Worm (Caenorhabditis elegans) whole organism, young adult: ENCODE measurements around the gene K07E3.4.

ENCODE experiments used
- B0019.2 ChIP-seq: fragments of 200-800 bp; sonication (Bioruptor generic); conservative IDR thresholded peaks from 2 replicates; pipeline ENCODE4 v1.3.6; 2022; ENCODE audit warnings: missing genetic modification reagents, missing genetic modification characterization, missing compliant biosample characterization
- C17E4.6 ChIP-seq: fragments of 200-800 bp; sonication (Bioruptor generic); IDR thresholded peaks from 2 replicates; pipeline ENCODE4 v1.3.6; 2022; ENCODE audit warnings: missing genetic modification reagents, missing genetic modification characterization, missing compliant biosample characterization
- D2030.7 ChIP-seq: fragments of 200-800 bp; sonication (Bioruptor generic); IDR thresholded peaks from 2 replicates; pipeline ENCODE4 v1.3.6; 2022; ENCODE audit warnings: missing genetic modification reagents, missing genetic modification characterization, missing compliant biosample characterization
- F33H1.4 ChIP-seq: fragments of 200-800 bp; sonication (Bioruptor generic); IDR thresholded peaks from 2 replicates; pipeline ENCODE4 v1.3.6; 2022; ENCODE audit warnings: missing genetic modification reagents, missing genetic modification characterization, missing compliant biosample characterization
- F39B2.1 ChIP-seq: fragments of 200-800 bp; sonication (Bioruptor generic); IDR thresholded peaks from 2 replicates; pipeline ENCODE4 v1.3.6; 2022; ENCODE audit warnings: missing genetic modification reagents, missing genetic modification characterization, missing compliant biosample characterization
- F49E8.2 ChIP-seq: sonication (generic microtip); optimal IDR thresholded peaks from 3 replicates; lab custom pipeline; 2017; ENCODE audit warnings: missing genetic modification characterization, mild to moderate bottlenecking, missing compliant biosample characterization, antibody characterized with exemption, moderate library complexity; ENCODE audit not compliant: insufficient read depth
- F52B5.7 ChIP-seq: sonication (generic microtip); optimal IDR thresholded peaks from 2 replicates; lab custom pipeline; 2016; ENCODE audit warnings: mild to moderate bottlenecking, missing genetic modification characterization, missing compliant biosample characterization
- T26A5.8 ChIP-seq: sonication (generic microtip); optimal IDR thresholded peaks from 2 replicates; lab custom pipeline; 2016; ENCODE audit warnings: missing genetic modification characterization, missing compliant biosample characterization
- Y79H2A.3 ChIP-seq: fragments of 200-800 bp; sonication (Bioruptor generic); conservative IDR thresholded peaks from 2 replicates; pipeline ENCODE4 v1.3.6; 2022; ENCODE audit warnings: missing genetic modification reagents, missing genetic modification characterization, missing compliant biosample characterization
- aptf-3 ChIP-seq: fragments of 200-800 bp; sonication (Bioruptor generic); IDR thresholded peaks from 2 replicates; pipeline ENCODE4 v1.3.6; 2022; ENCODE audit warnings: missing genetic modification characterization, missing compliant biosample characterization
- ccch-3 ChIP-seq: fragments of 200-800 bp; sonication (Bioruptor generic); optimal IDR thresholded peaks from 2 replicates; lab custom pipeline; 2018; ENCODE audit warnings: mild to moderate bottlenecking, missing genetic modification characterization, missing compliant biosample characterization
- cebp-2 ChIP-seq: fragments of 200-800 bp; sonication (Bioruptor generic); IDR thresholded peaks from 2 replicates; pipeline ENCODE4 v1.3.6; 2022; ENCODE audit warnings: missing genetic modification characterization, missing compliant biosample characterization
- ceh-58 ChIP-seq: fragments of 200-800 bp; sonication (Bioruptor generic); IDR thresholded peaks from 2 replicates; pipeline ENCODE4 v1.3.6; 2022; ENCODE audit warnings: missing genetic modification characterization, missing compliant biosample characterization
- chd-7 ChIP-seq: sonication (generic microtip); optimal IDR thresholded peaks from 2 replicates; lab custom pipeline; 2016; ENCODE audit warnings: mild to moderate bottlenecking, missing genetic modification characterization, moderate library complexity, missing compliant biosample characterization
- die-1 ChIP-seq: sonication (generic microtip); optimal IDR thresholded peaks from 2 replicates; lab custom pipeline; 2016; ENCODE audit warnings: missing genotype, mild to moderate bottlenecking, missing genetic modification characterization, missing compliant biosample characterization
- dox-1 ChIP-seq: fragments of 200-800 bp; sonication (Bioruptor generic); IDR thresholded peaks from 2 replicates; pipeline ENCODE4 v1.3.6; 2022; ENCODE audit warnings: missing genetic modification reagents, missing genetic modification characterization, missing compliant biosample characterization
- him-1 ChIP-seq: sonication (generic microtip); optimal IDR thresholded peaks from 2 replicates; lab custom pipeline; 2016; ENCODE audit warnings: missing genotype, missing genetic modification reagents, missing genetic modification characterization, missing compliant biosample characterization
- hlh-12 ChIP-seq: sonication (generic microtip); optimal IDR thresholded peaks from 2 replicates; lab custom pipeline; 2016; ENCODE audit warnings: missing genetic modification characterization, missing compliant biosample characterization
- hrde-1 ChIP-seq: sonication (generic microtip); optimal IDR thresholded peaks from 2 replicates; lab custom pipeline; 2016; ENCODE audit warnings: missing genetic modification characterization, mild to moderate bottlenecking, missing compliant biosample characterization, moderate library complexity, missing genotype, missing genetic modification reagents, borderline replicate concordance
- lin-35 ChIP-seq, 3 experiments: fragments of 150-350 bp in 2 of 3; sonication (generic microtip) in 1 of 3; optimal IDR thresholded peaks; 2 replicates each; lab custom pipeline; 2014 to 2018; ENCODE audit warnings: missing biosample characterization in 3 of 3, missing genetic modification characterization in 3 of 3, missing genetic modification reagents in 3 of 3
- lir-1 ChIP-seq: fragments of 200-800 bp; sonication (Bioruptor generic); conservative IDR thresholded peaks from 2 replicates; pipeline ENCODE4 v1.3.6; 2022; ENCODE audit warnings: missing genetic modification reagents, missing genetic modification characterization, missing compliant biosample characterization
- lsy-27 ChIP-seq: sonication (generic microtip); optimal IDR thresholded peaks from 2 replicates; lab custom pipeline; 2017; ENCODE audit warnings: missing genetic modification characterization, mild to moderate bottlenecking, missing compliant biosample characterization, antibody characterized with exemption, missing genotype, borderline replicate concordance; ENCODE audit not compliant: insufficient read depth
- nfya-1 ChIP-seq: sonication (generic microtip); optimal IDR thresholded peaks from 2 replicates; lab custom pipeline; 2017; ENCODE audit warnings: antibody characterized with exemption, missing compliant biosample characterization, missing genetic modification characterization, borderline replicate concordance; ENCODE audit not compliant: insufficient read depth
- nfya-2 ChIP-seq: fragments of 200-800 bp; sonication (Bioruptor generic); IDR thresholded peaks from 2 replicates; pipeline ENCODE4 v1.3.6; 2022; ENCODE audit warnings: missing genetic modification reagents, missing genetic modification characterization, missing compliant biosample characterization
- nhr-179 ChIP-seq: sonication (generic microtip); optimal IDR thresholded peaks from 2 replicates; lab custom pipeline; 2016; ENCODE audit warnings: mild to moderate bottlenecking, missing genetic modification characterization, missing compliant biosample characterization
- rec-8 ChIP-seq, 2 experiments: sonication (generic microtip); optimal IDR thresholded peaks; 2 replicates each; lab custom pipeline; 2016; ENCODE audit warnings: mild to moderate bottlenecking in 2 of 2, missing genetic modification characterization in 2 of 2, missing genetic modification reagents in 2 of 2, missing genotype in 2 of 2, missing biosample characterization in 1 of 2, missing compliant biosample characterization in 1 of 2, moderate library complexity in 1 of 2
- sea-2 ChIP-seq: fragments of 200-800 bp; sonication (Bioruptor generic); IDR thresholded peaks from 2 replicates; pipeline ENCODE4 v1.3.6; 2022; ENCODE audit warnings: missing genetic modification characterization, missing compliant biosample characterization
- sptf-2 ChIP-seq: fragments of 200-800 bp; sonication (Bioruptor generic); optimal IDR thresholded peaks from 2 replicates; lab custom pipeline; 2018; ENCODE audit warnings: mild to moderate bottlenecking, missing genetic modification characterization, missing compliant biosample characterization
- tlf-1 ChIP-seq: fragments of 200-800 bp; sonication (Bioruptor generic); optimal IDR thresholded peaks from 2 replicates; lab custom pipeline; 2018; ENCODE audit warnings: mild to moderate bottlenecking, missing genetic modification characterization, missing compliant biosample characterization
- zim-3 ChIP-seq: sonication (generic microtip); optimal IDR thresholded peaks from 2 replicates; lab custom pipeline; 2017; ENCODE audit warnings: mild to moderate bottlenecking, missing genetic modification characterization, moderate library complexity, missing compliant biosample characterization
- ztf-25 ChIP-seq: fragments of 200-800 bp; sonication (Bioruptor generic); IDR thresholded peaks from 2 replicates; pipeline ENCODE4 v1.3.6; 2022; ENCODE audit warnings: missing genetic modification reagents, missing genetic modification characterization, missing compliant biosample characterization
- ztf-6 ChIP-seq: fragments of 200-800 bp; sonication (Bioruptor generic); IDR thresholded peaks from 2 replicates; pipeline ENCODE4 v1.3.6; 2022; ENCODE audit warnings: missing genetic modification reagents, missing genetic modification characterization, missing compliant biosample characterization

K07E3.4 gene

DNA sequence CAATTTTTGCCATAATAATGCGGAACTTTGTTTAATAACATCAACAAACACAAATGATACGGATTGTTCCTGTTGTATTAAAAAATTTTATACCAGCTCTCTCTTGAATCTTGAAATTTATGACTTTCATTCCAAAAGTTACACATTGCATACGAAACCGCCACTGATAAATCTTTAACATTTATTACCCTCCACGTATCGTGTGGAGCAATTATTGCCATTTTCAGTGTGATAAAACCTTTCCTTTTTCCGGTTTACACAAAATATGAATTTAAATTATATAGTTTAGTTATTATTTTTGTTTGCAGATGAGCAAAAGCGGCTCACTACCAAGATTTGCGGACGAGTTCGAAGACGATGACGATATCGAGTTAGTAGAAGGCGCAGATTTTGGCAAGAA, 23.0 kb downstream of the K07E3.4 start, which contains the start of gene C18A11.3:
Gene C18A11.3, plus strand, starts transcription at position 301 of the 400 bp plus-strand sequence.
- TF ChIP-seq lsy-27 (tag; lab: Kevin White, UChicago) (no peak), cebp-2 (GFP tag; lab: Robert Waterston, UW) (no peak), lir-1 (GFP tag; lab: Robert Waterston, UW) (no peak), T26A5.8 (tag; lab: Kevin White, UChicago) (no peak), B0019.2 (GFP tag; lab: Robert Waterston, UW) (no peak)

DNA sequence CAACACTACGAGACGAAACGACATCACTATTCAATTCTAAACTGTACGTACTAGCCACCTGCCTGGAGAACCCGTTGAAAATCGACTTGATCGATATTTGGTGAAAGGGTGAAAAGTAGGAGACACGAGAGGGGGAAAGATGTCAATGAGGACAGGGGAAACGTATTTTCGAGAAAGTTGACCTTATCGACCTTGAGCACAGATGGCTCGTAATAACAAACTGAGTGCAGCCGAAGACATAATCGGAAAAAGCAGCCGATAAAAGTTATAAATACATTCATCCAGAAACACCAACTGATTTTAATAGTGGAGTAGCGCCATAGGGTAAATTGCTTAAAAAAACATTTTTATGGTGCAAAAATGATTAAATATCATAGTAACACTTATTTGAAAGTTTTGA, 23.8 kb downstream of the K07E3.4 start:
- no peak for TF ChIP-seq nfya-1 (tag; lab: Kevin White, UChicago)
- no peak for TF ChIP-seq die-1 (tag; lab: Kevin White, UChicago)

DNA sequence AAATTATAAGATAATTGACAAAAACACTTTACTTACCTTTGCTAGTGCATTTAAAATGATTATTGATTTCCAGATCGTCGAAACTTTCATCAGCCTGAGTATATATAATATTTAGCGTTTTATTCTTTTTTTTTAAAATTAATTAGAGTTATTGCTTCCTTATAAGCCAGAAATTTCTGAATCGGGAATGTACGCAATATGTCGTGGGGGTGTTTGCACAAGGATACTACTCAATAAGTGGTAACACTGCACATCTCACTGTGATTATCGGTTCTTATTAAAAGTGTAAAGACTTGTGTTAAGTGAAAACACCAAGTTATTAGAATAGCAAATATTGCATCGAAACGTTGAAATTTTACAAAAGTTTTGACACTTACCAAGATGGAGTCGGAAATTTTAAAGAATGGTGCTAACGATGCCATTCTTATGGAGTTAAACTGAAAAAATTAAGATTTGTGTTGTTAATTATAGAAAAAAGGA, 26.0 kb downstream of the K07E3.4 start, which contains the start of gene dim-1:
Gene dim-1, minus strand, starts transcription at position 430 of the 480 bp plus-strand sequence.
- TF ChIP-seq zim-3 (no peak), F33H1.4 (GFP tag; lab: Robert Waterston, UW) (no peak), ztf-25 (no peak), ccch-3 (no peak), ztf-6 (GFP tag; lab: Robert Waterston, UW) (no peak), nfya-1 (tag; lab: Kevin White, UChicago) (no peak), him-1 (tag; lab: Kevin White, UChicago) (no peak), B0019.2 (GFP tag; lab: Robert Waterston, UW) (no peak), F52B5.7 (tag; lab: Kevin White, UChicago) (no peak), F49E8.2 (tag; lab: Kevin White, UChicago) (no peak), sptf-2 (no peak), nhr-179 (tag; lab: Kevin White, UChicago) (no peak), aptf-3 (GFP tag; lab: Robert Waterston, UW) (no peak), dox-1 (GFP tag; lab: Robert Waterston, UW) (no peak), lin-35 (GFP tag; optimal IDR thresholded peaks at IDR 0.05; lab: Kevin White, UChicago) (no peak), D2030.7 (GFP tag; lab: Robert Waterston, UW) (no peak), rec-8 (tag; optimal IDR thresholded peaks at IDR 0.05; lab: Kevin White, UChicago) (no peak), C17E4.6 (GFP tag; lab: Robert Waterston, UW) (no peak), hlh-12 (tag; lab: Kevin White, UChicago) (no peak), Y79H2A.3 (GFP tag; lab: Robert Waterston, UW) (no peak)

DNA sequence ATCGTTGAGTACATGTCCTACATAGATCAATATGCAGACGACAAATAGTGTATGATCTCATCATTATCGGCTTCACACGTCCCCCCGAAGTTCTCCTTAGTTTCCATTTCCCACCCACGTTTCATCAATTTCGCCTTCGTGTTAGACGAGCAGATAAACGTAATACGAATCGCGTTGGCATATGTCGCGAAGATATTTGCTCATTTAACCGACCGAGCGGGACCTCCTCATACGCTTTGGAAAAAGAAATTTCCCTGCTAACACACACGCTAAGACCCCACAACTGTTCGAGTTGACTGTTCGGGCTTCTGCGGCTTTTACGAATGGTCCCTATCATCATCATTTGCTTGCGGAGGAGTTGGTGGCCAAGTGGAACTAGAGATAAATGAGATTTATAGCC, 29.3 kb downstream of the K07E3.4 start:
- no peak for TF ChIP-seq hrde-1 (tag; lab: Kevin White, UChicago)
- TF ChIP-seq chd-7 (tag; lab: Kevin White, UChicago) = no peak
- no peak for TF ChIP-seq nfya-2
- TF ChIP-seq F39B2.1 = no peak
- no peak for TF ChIP-seq tlf-1
- TF ChIP-seq sea-2 = no peak
- TF ChIP-seq ceh-58 (GFP tag; lab: Robert Waterston, UW) = no peak
